Fruit fly (Drosophila melanogaster) S2 (cell line): ENCODE measurements around the gene CG10005.

ENCODE experiments used
- CG8478 ChIP-seq: fragments of >200 bp; optimal IDR thresholded peaks from 2 replicates; lab custom pipeline; 2018
- CTCF ChIP-seq, 2 experiments: fragments of >200 bp; optimal IDR thresholded peaks; 2 replicates each; lab custom pipeline; 2018

dm6 chr3R:11947959-11948358 lies 29.0 kb downstream of the CG10005 start:
- TF ChIP-seq CTCF (optimal IDR thresholded peaks at IDR 0.05; lab: Kevin White, UChicago): no peak
- TF ChIP-seq CG8478 (lab: Kevin White, UChicago): no peak
